Worm (Caenorhabditis elegans): ENCODE results near the gene srw-12.

DNA sequence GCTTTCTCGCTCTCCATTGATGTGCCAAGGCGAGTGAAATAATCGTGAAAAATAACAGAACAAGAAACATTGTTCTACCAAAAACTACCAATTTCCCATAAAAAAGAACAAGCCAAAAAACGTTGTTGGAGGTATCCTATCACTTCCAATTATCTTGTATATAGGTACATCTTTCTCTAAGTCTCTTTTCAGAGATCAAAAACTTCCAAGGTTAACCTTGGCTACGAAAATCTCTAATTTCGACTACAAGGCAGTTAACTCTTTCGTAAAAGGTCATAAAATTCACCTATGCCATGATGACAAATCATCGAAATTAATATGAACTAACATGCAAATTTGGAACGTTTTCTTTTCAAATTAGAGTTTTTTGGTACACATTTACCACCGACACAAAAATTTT is 49.4 kb upstream of the srw-12 start, which contains the start of gene cyp-34A1:
- TF ChIP-seq let-607 (tag; optimal IDR thresholded peaks at IDR 0.05) (no peak), lsl-1 (GFP tag; optimal IDR thresholded peaks at IDR 0.05) (no peak), ekl-4 (GFP tag; IDR thresholded peaks at IDR 0.05) (no peak), lin-26 (GFP tag; IDR thresholded peaks at IDR 0.05) (no peak), unc-130 (GFP tag; optimal IDR thresholded peaks at IDR 0.05) (no peak), tbx-9 (tag; optimal IDR thresholded peaks at IDR 0.05; ENCODE audit: borderline replicate concordance) (no peak), him-1 (tag; optimal IDR thresholded peaks at IDR 0.05) (no peak), unc-62 (GFP tag; optimal IDR thresholded peaks at IDR 0.05) (no peak), akir-1 (GFP tag; optimal IDR thresholded peaks at IDR 0.05) (no peak), F57C9.4 (tag; optimal IDR thresholded peaks at IDR 0.05) (no peak), Y95B8A.8 (GFP tag; IDR thresholded peaks at IDR 0.05) (no peak), nfya-2 (GFP tag; IDR thresholded peaks at IDR 0.05) (no peak)

Measured in whole organism, young adult.